Fruit fly (Drosophila melanogaster) whole organism, embryonic: Measurements from ENCODE around the gene CG42819.

ENCODE experiments used
- Abd-B ChIP-seq: fragments of 200-800 bp; sonication (Bioruptor generic); optimal IDR thresholded peaks from 2 replicates; lab custom pipeline; 2018; ENCODE audit warnings: missing biosample characterization, mild to moderate bottlenecking, missing genetic modification characterization, moderate library complexity
- B-H2 ChIP-seq: fragments of 200-800 bp; sonication (Bioruptor generic); optimal IDR thresholded peaks from 2 replicates; lab custom pipeline; 2018; ENCODE audit warnings: missing biosample characterization, mild to moderate bottlenecking, missing genetic modification characterization
- C15 ChIP-seq: fragments of 200-800 bp; sonication (Bioruptor generic); IDR thresholded peaks from 3 replicates; pipeline ENCODE4 v1.3.6; 2022; ENCODE audit warnings: missing biosample characterization, missing genetic modification characterization
- CG10431 ChIP-seq: fragments of 200-800 bp; sonication (Bioruptor generic); optimal IDR thresholded peaks from 3 replicates; lab custom pipeline; 2018; ENCODE audit warnings: missing biosample characterization, mild to moderate bottlenecking, missing genetic modification characterization
- CG10543 ChIP-seq: fragments of 200-800 bp; sonication (Bioruptor generic); optimal IDR thresholded peaks from 3 replicates; lab custom pipeline; 2017; ENCODE audit warnings: missing biosample characterization, mild to moderate bottlenecking, missing genetic modification characterization, moderate library complexity
- CG10565 ChIP-seq: fragments of 200-800 bp; sonication (Bioruptor generic); optimal IDR thresholded peaks from 3 replicates; lab custom pipeline; 2016; ENCODE audit warnings: missing biosample characterization, mild to moderate bottlenecking, missing genetic modification characterization
- CG13775 ChIP-seq: fragments of 200-800 bp; sonication (Bioruptor generic); optimal IDR thresholded peaks from 3 replicates; lab custom pipeline; 2017; ENCODE audit warnings: missing biosample characterization, mild to moderate bottlenecking, missing genetic modification characterization
- CG14860 ChIP-seq: fragments of 200-800 bp; sonication (Bioruptor generic); IDR thresholded peaks from 3 replicates; pipeline ENCODE4 v1.3.6; 2022; ENCODE audit warnings: missing biosample characterization, missing genetic modification characterization; ENCODE audit not compliant: partially characterized antibody
- CG15073 ChIP-seq: fragments of 200-800 bp; sonication (Bioruptor generic); optimal IDR thresholded peaks from 2 replicates; lab custom pipeline; 2016; ENCODE audit warnings: missing biosample characterization, missing genetic modification characterization
- CG15601 ChIP-seq: fragments of 200-800 bp; sonication (Bioruptor generic); optimal IDR thresholded peaks from 3 replicates; lab custom pipeline; 2019; ENCODE audit warnings: missing biosample characterization, mild to moderate bottlenecking, missing genetic modification characterization, moderate library complexity
- CG16779 ChIP-seq: fragments of 200-800 bp; sonication (Bioruptor generic); IDR thresholded peaks from 2 replicates; pipeline ENCODE4 v1.3.6; 2022; ENCODE audit warnings: missing biosample characterization, missing genetic modification characterization
- CG17385 ChIP-seq: fragments of 200-800 bp; sonication (Bioruptor generic); optimal IDR thresholded peaks from 3 replicates; lab custom pipeline; 2018; ENCODE audit warnings: missing biosample characterization, mild to moderate bottlenecking, missing genetic modification characterization
- CG17802 ChIP-seq: fragments of 200-800 bp; sonication (Bioruptor generic); optimal IDR thresholded peaks from 2 replicates; lab custom pipeline; 2018; ENCODE audit warnings: missing biosample characterization, mild to moderate bottlenecking, missing genetic modification characterization, moderate library complexity
- CG31365 ChIP-seq: fragments of 200-800 bp; sonication (Bioruptor generic); optimal IDR thresholded peaks from 2 replicates; lab custom pipeline; 2018; ENCODE audit warnings: missing biosample characterization, mild to moderate bottlenecking, missing genetic modification characterization
- CG31441 ChIP-seq: fragments of 200-800 bp; sonication (Bioruptor generic); IDR thresholded peaks from 2 replicates; pipeline ENCODE4 v1.3.6; 2022; ENCODE audit warnings: missing biosample characterization, missing genetic modification characterization
- CG32772 ChIP-seq: fragments of 200-800 bp; sonication (Bioruptor generic); IDR thresholded peaks from 2 replicates; pipeline ENCODE4 v1.3.6; 2022; ENCODE audit warnings: missing biosample characterization, missing genetic modification characterization
- CG8359 ChIP-seq: fragments of 200-800 bp; sonication (Bioruptor generic); optimal IDR thresholded peaks from 2 replicates; lab custom pipeline; 2017; ENCODE audit warnings: missing biosample characterization, mild to moderate bottlenecking, missing genetic modification characterization, borderline replicate concordance
- Chrac-16 ChIP-seq: fragments of 200-800 bp; sonication (Bioruptor generic); optimal IDR thresholded peaks from 3 replicates; lab custom pipeline; 2016; ENCODE audit warnings: missing biosample characterization, missing genetic modification characterization
- Dp ChIP-seq: fragments of 200-800 bp; sonication (Bioruptor generic); optimal IDR thresholded peaks from 2 replicates; lab custom pipeline; 2018; ENCODE audit warnings: missing biosample characterization, mild to moderate bottlenecking, missing genetic modification characterization, moderate library complexity
- Fer1 ChIP-seq: fragments of 200-800 bp; sonication (Bioruptor generic); optimal IDR thresholded peaks from 2 replicates; lab custom pipeline; 2017; ENCODE audit warnings: missing biosample characterization, mild to moderate bottlenecking, missing genetic modification characterization
- Fer2 ChIP-seq: fragments of 200-800 bp; sonication (Bioruptor generic); optimal IDR thresholded peaks from 2 replicates; lab custom pipeline; 2018; ENCODE audit warnings: missing biosample characterization, mild to moderate bottlenecking, missing genetic modification characterization, moderate library complexity
- Fer3 ChIP-seq: fragments of 200-800 bp; sonication (Bioruptor generic); optimal IDR thresholded peaks from 2 replicates; lab custom pipeline; 2018; ENCODE audit warnings: missing biosample characterization, mild to moderate bottlenecking, missing genetic modification characterization, moderate library complexity
- Gsc ChIP-seq: fragments of 200-800 bp; sonication (Bioruptor generic); IDR thresholded peaks from 2 replicates; pipeline ENCODE4 v1.3.6; 2022; ENCODE audit warnings: missing biosample characterization, missing genetic modification characterization
- Lhr ChIP-seq: fragments of 200-800 bp; sonication (Bioruptor generic); optimal IDR thresholded peaks from 3 replicates; lab custom pipeline; 2017; ENCODE audit warnings: mild to moderate bottlenecking, missing biosample characterization, missing genetic modification reagents, missing genetic modification characterization
- Lpt ChIP-seq: fragments of >200 bp; optimal IDR thresholded peaks from 2 replicates; lab custom pipeline; 2018; ENCODE audit warnings: missing biosample characterization, missing genetic modification characterization
- Meics ChIP-seq: fragments of 200-800 bp; sonication (Bioruptor generic); optimal IDR thresholded peaks from 2 replicates; lab custom pipeline; 2017; ENCODE audit warnings: missing biosample characterization, mild to moderate bottlenecking, missing genetic modification characterization
- Nf-YB ChIP-seq: fragments of 200-800 bp; sonication (Bioruptor generic); optimal IDR thresholded peaks from 3 replicates; lab custom pipeline; 2019; ENCODE audit warnings: missing biosample characterization, mild to moderate bottlenecking, missing genetic modification characterization, moderate library complexity
- Sin3A ChIP-seq: fragments of >200 bp; optimal IDR thresholded peaks from 2 replicates; lab custom pipeline; 2018
- Sox100B ChIP-seq: fragments of 200-800 bp; sonication (Bioruptor generic); optimal IDR thresholded peaks from 3 replicates; lab custom pipeline; 2018; ENCODE audit warnings: missing biosample characterization, mild to moderate bottlenecking, missing genetic modification characterization
- ara ChIP-seq: fragments of 200-800 bp; sonication (Bioruptor generic); IDR thresholded peaks from 2 replicates; pipeline ENCODE4 v1.3.6; 2022; ENCODE audit warnings: missing biosample characterization, missing genetic modification characterization
- cwo ChIP-seq: fragments of 200-800 bp; sonication (Bioruptor generic); optimal IDR thresholded peaks from 3 replicates; lab custom pipeline; 2017; ENCODE audit warnings: missing biosample characterization, missing genetic modification characterization, mild to moderate bottlenecking, moderate library complexity, missing genetic modification reagents
- dpn ChIP-seq, 2 experiments: fragments of 200-800 bp; sonication (Bioruptor generic); optimal IDR thresholded peaks; 3 replicates each; lab custom pipeline; 2016; ENCODE audit warnings: missing biosample characterization in 2 of 2, missing genetic modification characterization in 2 of 2
- gcm ChIP-seq: fragments of 200-800 bp; sonication (Bioruptor generic); optimal IDR thresholded peaks from 2 replicates; lab custom pipeline; 2019; ENCODE audit warnings: missing biosample characterization, mild to moderate bottlenecking, missing genetic modification characterization, moderate library complexity
- hth ChIP-seq: fragments of >200 bp; optimal IDR thresholded peaks from 2 replicates; lab custom pipeline; 2017; ENCODE audit warnings: inconsistent platforms
- insv ChIP-seq, 2 experiments: fragments of 200-800 bp; sonication (Bioruptor generic); optimal IDR thresholded peaks; 3 replicates each; lab custom pipeline; 2016 to 2018; ENCODE audit warnings: missing biosample characterization in 2 of 2, missing genetic modification characterization in 2 of 2
- lab ChIP-seq: fragments of 200-800 bp; sonication (Bioruptor generic); optimal IDR thresholded peaks from 3 replicates; lab custom pipeline; 2017; ENCODE audit warnings: missing biosample characterization, missing genetic modification characterization, mild to moderate bottlenecking, moderate library complexity, missing genetic modification reagents
- luna ChIP-seq: fragments of 200-800 bp; sonication (Bioruptor generic); optimal IDR thresholded peaks from 2 replicates; lab custom pipeline; 2016; ENCODE audit warnings: missing biosample characterization, missing genetic modification characterization
- mld ChIP-seq: fragments of 200-800 bp; sonication (Bioruptor generic); IDR thresholded peaks from 3 replicates; pipeline ENCODE4 v1.3.6; 2022; ENCODE audit warnings: missing biosample characterization, missing genetic modification characterization; ENCODE audit not compliant: partially characterized antibody
- nerfin-2 ChIP-seq: fragments of 200-800 bp; sonication (Bioruptor generic); IDR thresholded peaks from 2 replicates; pipeline ENCODE4 v1.3.6; 2022; ENCODE audit warnings: missing biosample characterization, missing genetic modification characterization; ENCODE audit not compliant: partially characterized antibody
- onecut ChIP-seq: fragments of 200-800 bp; sonication (Bioruptor generic); IDR thresholded peaks from 2 replicates; pipeline ENCODE4 v1.3.6; 2022; ENCODE audit warnings: missing biosample characterization, missing genetic modification characterization
- peb ChIP-seq: fragments of 200-800 bp; sonication (Bioruptor generic); IDR thresholded peaks from 2 replicates; pipeline ENCODE4 v1.3.6; 2022; ENCODE audit warnings: missing biosample characterization, missing genetic modification characterization
- pnt ChIP-seq: fragments of 200-800 bp; sonication (Bioruptor generic); optimal IDR thresholded peaks from 3 replicates; lab custom pipeline; 2016; ENCODE audit warnings: missing biosample characterization, missing genetic modification characterization
- sr ChIP-seq: fragments of 200-800 bp; sonication (Bioruptor generic); IDR thresholded peaks from 3 replicates; pipeline ENCODE4 v1.3.6; 2022; ENCODE audit warnings: missing biosample characterization, missing genetic modification characterization
- tll ChIP-seq, 2 experiments: fragments of 200-800 bp in 1 of 2; fragments of >200 bp in 1 of 2; sonication (Bioruptor generic) in 1 of 2; optimal IDR thresholded peaks; 2 replicates each; lab custom pipeline; 2017 to 2019; ENCODE audit warnings: missing biosample characterization in 2 of 2, missing genetic modification characterization in 2 of 2, mild to moderate bottlenecking in 1 of 2, moderate library complexity in 1 of 2
- tna ChIP-seq: fragments of 200-800 bp; sonication (Bioruptor generic); IDR thresholded peaks from 2 replicates; pipeline ENCODE4 v1.3.6; 2022; ENCODE audit warnings: missing biosample characterization, missing genetic modification characterization; ENCODE audit not compliant: partially characterized antibody
- toy ChIP-seq: fragments of 200-800 bp; sonication (Bioruptor generic); IDR thresholded peaks from 2 replicates; pipeline ENCODE4 v1.3.6; 2022; ENCODE audit warnings: missing biosample characterization, missing genetic modification characterization
- twi ChIP-seq: fragments of 200-800 bp; optimal IDR thresholded peaks from 2 replicates; lab custom pipeline; 2019; ENCODE audit warnings: missing biosample characterization, mild to moderate bottlenecking, missing genetic modification characterization, moderate library complexity
- unpg ChIP-seq: fragments of 200-800 bp; sonication (Bioruptor generic); optimal IDR thresholded peaks from 3 replicates; lab custom pipeline; 2018; ENCODE audit warnings: missing biosample characterization, mild to moderate bottlenecking, missing genetic modification characterization, moderate library complexity

Gene CG42819

DNA sequence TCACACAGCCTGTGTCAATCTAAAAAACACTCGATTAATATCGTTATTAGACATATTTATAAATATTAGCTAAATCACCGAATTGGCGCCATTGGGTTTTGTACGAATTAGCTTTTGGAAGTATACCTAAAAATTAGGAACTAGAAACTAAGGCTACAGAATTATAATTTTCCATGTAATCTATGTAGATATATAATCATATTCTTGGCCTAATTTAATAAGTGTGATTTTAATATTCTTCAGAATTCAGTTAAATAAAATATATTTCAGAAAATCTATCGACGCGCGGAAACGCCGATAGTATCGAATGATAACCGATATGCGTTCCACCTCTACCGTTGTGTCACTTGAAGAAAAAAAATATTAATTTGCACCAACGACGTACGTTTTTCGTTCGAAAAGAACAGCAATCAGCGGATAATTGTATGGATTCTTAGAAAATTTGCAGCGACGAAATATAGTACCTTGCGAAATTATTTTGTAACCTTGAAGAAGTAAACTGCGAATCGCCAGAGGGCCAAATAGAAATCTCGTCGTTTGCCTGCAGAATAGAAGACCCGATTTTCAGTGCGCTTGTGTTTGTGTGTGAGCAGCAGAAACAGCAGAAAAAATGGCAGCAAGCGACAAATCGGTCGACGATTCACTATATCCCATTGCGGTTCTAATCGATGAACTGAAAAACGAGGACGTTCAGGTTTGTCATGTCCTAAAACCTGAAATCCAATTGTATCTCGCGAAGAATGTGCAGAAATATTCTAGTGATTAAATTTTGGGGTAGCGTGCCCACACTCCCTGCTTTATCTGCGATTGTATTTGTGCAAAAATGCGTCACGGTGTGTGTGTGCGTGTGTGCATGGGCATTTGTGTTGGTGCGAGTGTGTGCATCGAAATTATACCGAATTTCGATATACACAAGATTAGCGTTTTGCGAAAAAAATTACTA is 23.2 kb downstream of the CG42819 start, which contains the start of gene Pp2A-29B (continued):
- TF ChIP-seq mld (GFP tag; lab: Robert Waterston, UW) (peak; percentile 94), CG14860 (GFP tag; lab: Robert Waterston, UW) (peak; percentile 100), Chrac-16 (GFP tag; lab: Kevin White, UChicago) (no peak), luna (no peak), C15 (GFP tag; lab: Robert Waterston, UW) (no peak), tna (peak; percentile 95), nerfin-2 (GFP tag; lab: Robert Waterston, UW) (peak; percentile 98), peb (GFP tag; lab: Robert Waterston, UW) (no peak), Lpt (no peak), onecut (GFP tag; lab: Robert Waterston, UW) (no peak), tll (GFP tag; optimal IDR thresholded peaks at IDR 0.05; lab: Kevin White, UChicago) (no peak), hth (lab: Kevin White, UChicago) (no peak), pnt (GFP tag; lab: Kevin White, UChicago) (no peak), Lhr (GFP tag; lab: Kevin White, UChicago) (peak; percentile 44), Fer1 (GFP tag; lab: Kevin White, UChicago) (no peak), dpn (GFP tag; optimal IDR thresholded peaks at IDR 0.05; lab: Kevin White, UChicago) (peak in 1 of 2 experiments; percentile 17), CG31441 (GFP tag; lab: Robert Waterston, UW) (peak; percentile 73; the same call in 1 of the 2 replicates), unpg (GFP tag; lab: Kevin White, UChicago) (no peak), CG10565 (GFP tag; lab: Kevin White, UChicago) (no peak), CG13775 (GFP tag; lab: Kevin White, UChicago) (peak; percentile 40), toy (GFP tag; lab: Robert Waterston, UW) (no peak), CG10543 (GFP tag; lab: Kevin White, UChicago) (peak; percentile 52), insv (GFP tag; optimal IDR thresholded peaks at IDR 0.05; lab: Kevin White, UChicago) (peak in 1 of 2 experiments; percentile 25), CG17385 (peak; percentile 6), Abd-B (GFP tag; lab: Kevin White, UChicago) (peak; percentile 46), Dp (GFP tag; lab: Kevin White, UChicago) (peak; percentile 80), CG15073 (no peak), Gsc (no peak), CG10431 (GFP tag; lab: Kevin White, UChicago) (no peak), Sin3A (lab: Kevin White, UChicago) (peak; percentile 32), Sox100B (GFP tag; lab: Kevin White, UChicago) (peak; percentile 21), CG31365 (tag; lab: Kevin White, UChicago) (no peak), twi (tag; lab: Kevin White, UChicago) (peak; percentile 25), Fer2 (no peak), CG15601 (peak; percentile 56), CG16779 (GFP tag; lab: Robert Waterston, UW) (no peak), CG8359 (GFP tag; lab: Kevin White, UChicago) (no peak), CG17802 (tag; lab: Kevin White, UChicago) (no peak), cwo (GFP tag; lab: Kevin White, UChicago) (no peak), gcm (GFP tag; lab: Kevin White, UChicago) (no peak), Nf-YB (GFP tag; lab: Kevin White, UChicago) (no peak), Fer3 (tag; lab: Kevin White, UChicago) (no peak), CG32772 (GFP tag; lab: Robert Waterston, UW) (no peak), ara (GFP tag; lab: Robert Waterston, UW) (no peak), Meics (GFP tag; lab: Kevin White, UChicago) (no peak), sr (GFP tag; lab: Robert Waterston, UW) (no peak), B-H2 (GFP tag; lab: Kevin White, UChicago) (peak; percentile 57), lab (GFP tag; lab: Kevin White, UChicago) (peak; percentile 15)
